Fruit fly (Drosophila melanogaster) whole organism, prepupa: ENCODE results near the gene gkt.
A peak's percentile ranks its signal among the peaks of the same experiment; 100 is the strongest.

Experiments
- CG10631 ChIP-seq: fragments of 200-800 bp; sonication (Bioruptor generic); optimal IDR thresholded peaks from 2 replicates; lab custom pipeline; 2016; ENCODE audit warnings: missing biosample characterization, missing genetic modification characterization
- CG15336 ChIP-seq: fragments of 200-800 bp; sonication (Bioruptor generic); IDR thresholded peaks from 2 replicates; pipeline ENCODE4 v1.3.6; 2022; ENCODE audit warnings: missing biosample characterization, missing genetic modification characterization
- CG1621 ChIP-seq: fragments of 200-800 bp; sonication (Bioruptor generic); optimal IDR thresholded peaks from 3 replicates; lab custom pipeline; 2018; ENCODE audit warnings: missing biosample characterization, mild to moderate bottlenecking, missing genetic modification characterization
- CG16779 ChIP-seq: fragments of 200-800 bp; sonication (Bioruptor generic); optimal IDR thresholded peaks from 3 replicates; lab custom pipeline; 2017; ENCODE audit warnings: missing biosample characterization, mild to moderate bottlenecking, missing genetic modification characterization
- CG31627 ChIP-seq: fragments of 200-800 bp; sonication (Bioruptor generic); optimal IDR thresholded peaks from 3 replicates; lab custom pipeline; 2016; ENCODE audit warnings: missing biosample characterization, missing genetic modification characterization
- CG6163 ChIP-seq: fragments of 200-800 bp; sonication (Bioruptor generic); IDR thresholded peaks from 3 replicates; pipeline ENCODE4 v1.3.6; 2022; ENCODE audit warnings: missing biosample characterization, missing genetic modification characterization
- CG6808 ChIP-seq: fragments of 200-800 bp; sonication (Bioruptor generic); optimal IDR thresholded peaks from 3 replicates; lab custom pipeline; 2017; ENCODE audit warnings: missing biosample characterization, missing genetic modification characterization, mild to moderate bottlenecking, moderate library complexity, missing genetic modification reagents
- CG6854 ChIP-seq: fragments of 200-800 bp; sonication (Bioruptor generic); optimal IDR thresholded peaks from 2 replicates; lab custom pipeline; 2017; ENCODE audit warnings: missing biosample characterization, mild to moderate bottlenecking, missing genetic modification characterization
- CG7368 ChIP-seq: fragments of 200-800 bp; sonication (Bioruptor generic); optimal IDR thresholded peaks from 3 replicates; lab custom pipeline; 2016; ENCODE audit warnings: missing biosample characterization, missing genetic modification characterization
- CG8319 ChIP-seq: fragments of 200-800 bp; sonication (Bioruptor generic); optimal IDR thresholded peaks from 3 replicates; lab custom pipeline; 2016; ENCODE audit warnings: missing biosample characterization, missing genetic modification characterization
- CG9139 ChIP-seq: fragments of 200-800 bp; sonication (Bioruptor generic); optimal IDR thresholded peaks from 3 replicates; lab custom pipeline; 2017; ENCODE audit warnings: missing biosample characterization, mild to moderate bottlenecking, missing genetic modification characterization
- Eip78C ChIP-seq: fragments of 200-800 bp; sonication (Bioruptor generic); peaks from one replicate; lab custom pipeline; 2016; ENCODE audit warnings: missing biosample characterization, missing genetic modification characterization
- Ets21C ChIP-seq: fragments of 200-800 bp; sonication (Bioruptor generic); optimal IDR thresholded peaks from 3 replicates; lab custom pipeline; 2016; ENCODE audit warnings: missing biosample characterization, missing genetic modification characterization
- Gug ChIP-seq: fragments of 200-800 bp; sonication (Bioruptor generic); IDR thresholded peaks from 2 replicates; pipeline ENCODE4 v1.3.6; 2022; ENCODE audit warnings: missing biosample characterization, missing genetic modification characterization
- Hr38 ChIP-seq: sonication (Bioruptor generic); optimal IDR thresholded peaks from 2 replicates; lab custom pipeline; 2016; ENCODE audit warnings: missing biosample characterization, missing genetic modification characterization
- Hr4 ChIP-seq: fragments of 200-800 bp; sonication (Bioruptor generic); optimal IDR thresholded peaks from 3 replicates; lab custom pipeline; 2016; ENCODE audit warnings: missing biosample characterization, missing genetic modification characterization
- OdsH ChIP-seq: fragments of 200-800 bp; sonication (Bioruptor generic); optimal IDR thresholded peaks from 3 replicates; lab custom pipeline; 2016; ENCODE audit warnings: missing biosample characterization, missing genetic modification characterization
- Smox ChIP-seq: fragments of 200-800 bp; sonication (Bioruptor generic); optimal IDR thresholded peaks from 3 replicates; lab custom pipeline; 2016; ENCODE audit warnings: missing biosample characterization, missing genetic modification characterization
- achi ChIP-seq: fragments of 200-800 bp; sonication (Bioruptor generic); optimal IDR thresholded peaks from 3 replicates; lab custom pipeline; 2016; ENCODE audit warnings: missing biosample characterization, missing genetic modification characterization
- cyc ChIP-seq: fragments of 200-800 bp; sonication (Bioruptor generic); optimal IDR thresholded peaks from 3 replicates; lab custom pipeline; 2016; ENCODE audit warnings: missing biosample characterization, missing genetic modification characterization
- dsx ChIP-seq: fragments of 200-800 bp; optimal IDR thresholded peaks from 3 replicates; lab custom pipeline; 2019; ENCODE audit warnings: missing biosample characterization, mild to moderate bottlenecking, missing genetic modification characterization, moderate library complexity; ENCODE audit not compliant: poor library complexity, severe bottlenecking
- eg ChIP-seq: fragments of 200-800 bp; sonication (Bioruptor generic); IDR thresholded peaks from 3 replicates; pipeline ENCODE4 v1.3.6; 2022; ENCODE audit warnings: missing biosample characterization, missing genetic modification characterization
- esn ChIP-seq: fragments of 200-800 bp; sonication (Bioruptor generic); optimal IDR thresholded peaks from 2 replicates; lab custom pipeline; 2016; ENCODE audit warnings: missing biosample characterization, mild to moderate bottlenecking, missing genetic modification characterization, moderate library complexity
- fd85E ChIP-seq: fragments of 200-800 bp; sonication (Bioruptor generic); optimal IDR thresholded peaks from 3 replicates; lab custom pipeline; 2016; ENCODE audit warnings: missing biosample characterization, missing genetic modification characterization
- fkh ChIP-seq: fragments of 200-800 bp; sonication (Bioruptor generic); optimal IDR thresholded peaks from 3 replicates; lab custom pipeline; 2017; ENCODE audit warnings: missing biosample characterization, mild to moderate bottlenecking, missing genetic modification characterization, moderate library complexity
- net ChIP-seq: fragments of 200-800 bp; sonication (Bioruptor generic); optimal IDR thresholded peaks from 3 replicates; lab custom pipeline; 2016; ENCODE audit warnings: missing biosample characterization, missing genetic modification characterization
- topi ChIP-seq: fragments of 200-800 bp; sonication (Bioruptor generic); optimal IDR thresholded peaks from 3 replicates; lab custom pipeline; 2016; ENCODE audit warnings: missing biosample characterization, missing genetic modification characterization
- vri ChIP-seq: fragments of 200-800 bp; sonication (Bioruptor generic); optimal IDR thresholded peaks from 3 replicates; lab custom pipeline; 2016; ENCODE audit warnings: missing biosample characterization, mild to moderate bottlenecking, missing genetic modification characterization

gkt gene

dm6 chr2L:3127813-3128212 lies 31.9 kb upstream of the gkt start:
- TF ChIP-seq fkh (GFP tag; lab: Kevin White, UChicago), result no peak
- TF ChIP-seq CG16779 (tag; lab: Kevin White, UChicago), result no peak

DNA sequence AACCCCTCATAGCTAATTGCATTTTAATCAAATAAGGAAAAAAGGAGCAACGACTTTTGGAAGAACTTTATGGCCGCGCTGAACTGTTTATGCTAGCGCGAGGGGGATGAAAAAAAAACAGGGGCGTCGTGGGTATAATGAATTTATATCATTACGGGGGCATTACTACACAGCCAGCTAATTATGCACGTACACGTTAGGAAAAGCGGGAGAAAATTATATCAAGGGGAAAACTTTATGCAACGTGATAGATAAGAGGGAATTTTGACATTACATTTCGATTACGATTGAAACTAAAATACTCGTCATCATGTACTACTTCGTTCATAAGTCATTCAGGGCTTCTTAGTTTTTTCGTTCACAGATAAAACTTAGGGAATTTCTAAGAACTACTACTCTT lies 31.4 kb upstream of the gkt start, which contains the start of gene CG15403:
CG15403 (plus strand) TSS at position 301 of the 400 bp plus-strand sequence.
- TF ChIP-seq cyc (GFP tag; lab: Kevin White, UChicago), result no peak
- TF ChIP-seq, all 60 proteins: peak for 0

dm6 chr2L:3130417-3130816 lies 29.3 kb upstream of the gkt start:
- no peak for TF ChIP-seq net
- no peak for TF ChIP-seq achi (GFP tag; lab: Kevin White, UChicago)
- no peak for TF ChIP-seq Hr4 (GFP tag; lab: Kevin White, UChicago)
- no peak for TF ChIP-seq esn
- no peak for TF ChIP-seq OdsH (GFP tag; lab: Kevin White, UChicago)
- no peak for TF ChIP-seq Ets21C
- TF ChIP-seq eg (GFP tag; lab: Robert Waterston, UW), result no peak
- no peak for TF ChIP-seq CG1621
- no peak for TF ChIP-seq CG6163 (GFP tag; lab: Robert Waterston, UW)
- TF ChIP-seq Hr38, result no peak

DNA sequence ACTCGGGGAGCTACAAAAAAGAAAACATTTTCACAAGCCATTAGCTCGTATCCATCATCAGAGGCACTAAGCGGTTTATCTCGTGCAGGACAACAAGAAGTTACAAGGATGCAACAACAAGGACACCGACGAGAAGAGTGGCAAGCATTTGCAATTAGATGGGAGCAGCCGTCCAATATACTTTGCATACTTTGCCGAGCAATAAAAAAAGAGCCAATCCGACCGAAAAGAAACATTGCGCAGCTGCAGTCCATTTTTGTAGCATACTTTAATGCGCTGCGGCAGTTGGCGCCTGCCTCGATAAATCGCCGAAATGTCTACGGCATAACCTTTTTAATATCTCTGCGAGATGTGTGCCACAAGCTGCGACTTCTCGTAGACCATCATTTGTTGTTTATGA lies 28.1 kb upstream of the gkt start:
- TF ChIP-seq Gug (GFP tag; lab: Robert Waterston, UW), result no peak
- TF ChIP-seq CG7368, result no peak
- no peak for TF ChIP-seq topi (GFP tag; lab: Kevin White, UChicago)

dm6 chr2L:3143908-3144307 lies 15.8 kb upstream of the gkt start:
- TF ChIP-seq fd85E (GFP tag; lab: Kevin White, UChicago), result no peak
- TF ChIP-seq, all 60 proteins: peak for 0

dm6 chr2L:3144709-3145108 lies 15.0 kb upstream of the gkt start, which contains the start of gene toc:
toc (minus strand) TSS chr2L:3144786.
- no peak for TF ChIP-seq CG8319 (GFP tag; lab: Kevin White, UChicago)
- TF ChIP-seq CG15336 (GFP tag; lab: Robert Waterston, UW), result 0 out of 2 replicates have a peak, but pooled peaks have one; percentile 8
- TF ChIP-seq dsx, result peak; percentile 42

DNA sequence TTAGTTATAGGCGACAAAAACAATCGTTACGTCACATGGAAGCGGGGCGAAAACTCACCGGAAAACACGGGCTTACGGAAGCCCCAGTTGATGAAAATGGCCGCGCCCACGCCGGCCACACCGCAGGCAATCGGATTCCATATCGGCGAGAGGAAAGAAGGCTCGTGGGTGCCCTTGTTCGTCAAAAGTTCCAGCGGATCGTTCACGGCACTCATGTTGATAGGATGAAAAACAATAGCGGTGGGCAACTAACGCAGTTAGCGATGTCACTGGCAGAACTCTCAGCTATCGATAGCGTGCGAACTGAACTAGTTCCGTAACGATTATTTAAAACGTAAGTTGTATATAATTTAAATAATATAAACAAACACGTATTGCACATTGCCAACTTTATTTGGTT lies 14.3 kb upstream of the gkt start, which contains the start of gene ND-B14.5B:
ND-B14.5B (minus strand) TSS at position 379 of the 400 bp plus-strand sequence.
- TF ChIP-seq Smox (GFP tag; lab: Kevin White, UChicago) (no peak), CG6808 (GFP tag; lab: Kevin White, UChicago) (no peak), CG6163 (GFP tag; lab: Robert Waterston, UW) (no peak), Hr4 (GFP tag; lab: Kevin White, UChicago) (no peak), OdsH (GFP tag; lab: Kevin White, UChicago) (no peak), vri (GFP tag; lab: Kevin White, UChicago) (peak; percentile 54), Eip78C (GFP tag; lab: Kevin White, UChicago) (no peak)

DNA sequence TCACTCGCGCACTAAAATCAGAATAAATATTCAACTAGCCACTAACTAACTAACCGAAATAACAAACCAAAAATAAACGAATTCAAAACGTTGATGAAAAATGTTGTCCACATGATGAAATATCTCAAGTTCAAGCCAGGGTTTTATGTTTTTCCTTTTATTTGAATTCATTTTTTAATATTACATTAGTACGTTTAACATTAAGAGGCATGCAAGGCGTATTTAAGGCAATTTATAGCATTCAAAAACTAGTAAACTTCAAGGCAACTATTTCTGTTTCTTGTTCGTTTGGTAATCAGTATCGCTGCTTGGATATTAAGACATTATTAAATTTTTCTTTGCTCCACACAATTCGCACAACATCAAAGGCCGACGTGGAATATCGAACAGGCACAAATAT lies 13.9 kb upstream of the gkt start:
- no peak for TF ChIP-seq CG31627 (GFP tag; lab: Kevin White, UChicago)
- TF ChIP-seq CG10631 (GFP tag; lab: Kevin White, UChicago), result no peak
- TF ChIP-seq CG7368, result no peak
- no peak for TF ChIP-seq CG8319 (GFP tag; lab: Kevin White, UChicago)
- no peak for TF ChIP-seq Ets21C
- no peak for TF ChIP-seq CG6854 (GFP tag; lab: Kevin White, UChicago)
- TF ChIP-seq Eip78C (GFP tag; lab: Kevin White, UChicago), result no peak
- TF ChIP-seq CG9139, result no peak
